Worm (Caenorhabditis elegans): Measurements from ENCODE around the gene npr-21.

- TF ChIP-seq elt-3 (tag; optimal IDR thresholded peaks at IDR 0.05) (no peak), mml-1 (tag; optimal IDR thresholded peaks at IDR 0.05) (no peak), nhr-12 (tag; optimal IDR thresholded peaks at IDR 0.05) (no peak), skn-1 (tag; optimal IDR thresholded peaks at IDR 0.05) (no peak), lsy-12 (tag; optimal IDR thresholded peaks at IDR 0.05) (no peak), nhr-77 (tag; optimal IDR thresholded peaks at IDR 0.05) (no peak)
Measured at ce11 chrX:17203399-17203798, 45.6 kb upstream of the npr-21 start.

Data from whole organism, L3 larva.